Worm (Caenorhabditis elegans) whole organism, L4/young adult: ENCODE measurements around the gene F13D12.3.

Source experiments
- W03F9.2 ChIP-seq: fragments of 150-350 bp; optimal IDR thresholded peaks from 2 replicates; lab custom pipeline; 2014; ENCODE audit warnings: missing biosample characterization, missing genetic modification characterization
- dao-5 ChIP-seq: sonication (generic microtip); optimal IDR thresholded peaks from 2 replicates; lab custom pipeline; 2016; ENCODE audit warnings: missing genotype, missing genetic modification characterization, moderate library complexity, missing compliant biosample characterization
- him-1 ChIP-seq: sonication (generic microtip); optimal IDR thresholded peaks from 2 replicates; lab custom pipeline; 2016; ENCODE audit warnings: missing genotype, missing genetic modification reagents, missing genetic modification characterization, missing compliant biosample characterization

DNA sequence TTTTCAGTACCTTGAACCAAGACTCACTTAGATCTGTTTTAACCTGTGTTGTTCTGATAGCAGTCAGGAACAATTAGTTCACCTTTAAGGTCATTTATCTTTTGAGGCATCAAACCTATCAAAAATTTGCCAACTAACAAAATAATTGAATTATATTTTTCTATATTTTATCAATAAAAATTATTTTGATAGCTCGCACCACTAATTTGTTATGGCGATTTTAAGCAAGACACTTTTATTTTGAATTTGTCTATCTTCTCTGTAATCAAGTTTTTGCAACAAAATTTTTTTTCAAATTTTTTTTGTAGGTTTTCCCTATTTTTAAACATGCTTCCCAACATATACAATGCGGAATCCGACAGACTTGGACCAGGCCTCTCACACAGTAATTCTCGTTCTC, 31.6 kb upstream of the F13D12.3 start, which contains the start of gene kel-1:
- TF ChIP-seq dao-5 (tag; lab: Kevin White, UChicago) (no peak), him-1 (tag; lab: Kevin White, UChicago) (no peak), W03F9.2 (tag; lab: Kevin White, UChicago) (no peak)
